Fruit fly (Drosophila melanogaster) whole organism, pupa: ENCODE results near the gene Mpv17.

Experiments
- CG10348 ChIP-seq: fragments of 200-800 bp; sonication (Bioruptor generic); IDR thresholded peaks from 2 replicates; pipeline ENCODE4 v1.3.6; 2022; ENCODE audit warnings: missing biosample characterization, missing genetic modification characterization
- CG12605 ChIP-seq: fragments of 200-800 bp; sonication (Bioruptor generic); IDR thresholded peaks from 2 replicates; pipeline ENCODE4 v1.3.6; 2022; ENCODE audit warnings: missing biosample characterization, missing genetic modification characterization
- CG14655 ChIP-seq: fragments of 200-800 bp; sonication (Bioruptor generic); optimal IDR thresholded peaks from 3 replicates; lab custom pipeline; 2017; ENCODE audit warnings: mild to moderate bottlenecking, missing biosample characterization, missing genetic modification reagents, missing genetic modification characterization
- CG15710 ChIP-seq: fragments of 200-800 bp; sonication (Bioruptor generic); optimal IDR thresholded peaks from 2 replicates; lab custom pipeline; 2018; ENCODE audit warnings: missing biosample characterization, mild to moderate bottlenecking, missing genetic modification characterization, moderate library complexity
- CG4496 ChIP-seq: fragments of 200-800 bp; sonication (Bioruptor generic); IDR thresholded peaks from 3 replicates; pipeline ENCODE4 v1.3.6; 2022; ENCODE audit warnings: missing biosample characterization, missing genetic modification characterization
- CG9948 ChIP-seq: fragments of 200-800 bp; sonication (Bioruptor generic); optimal IDR thresholded peaks from 2 replicates; lab custom pipeline; 2018; ENCODE audit warnings: missing biosample characterization, mild to moderate bottlenecking, missing genetic modification characterization, moderate library complexity
- D1 ChIP-seq: fragments of 200-800 bp; sonication (Bioruptor generic); optimal IDR thresholded peaks from 2 replicates; lab custom pipeline; 2018; ENCODE audit warnings: missing biosample characterization, mild to moderate bottlenecking, missing genetic modification characterization, moderate library complexity
- Pif1A ChIP-seq: fragments of 200-800 bp; sonication (Bioruptor generic); optimal IDR thresholded peaks from 3 replicates; lab custom pipeline; 2016; ENCODE audit warnings: missing biosample characterization, missing genetic modification characterization
- Pif1B ChIP-seq: fragments of 200-800 bp; sonication (Bioruptor generic); optimal IDR thresholded peaks from 3 replicates; lab custom pipeline; 2016; ENCODE audit warnings: missing biosample characterization, missing genetic modification characterization
- Snoo ChIP-seq: fragments of 200-800 bp; sonication (Bioruptor generic); optimal IDR thresholded peaks from 3 replicates; lab custom pipeline; 2017; ENCODE audit warnings: missing biosample characterization, mild to moderate bottlenecking, missing genetic modification characterization, inconsistent platforms
- rn ChIP-seq: fragments of 200-800 bp; sonication (Bioruptor generic); IDR thresholded peaks from 2 replicates; pipeline ENCODE4 v1.3.6; 2022; ENCODE audit warnings: missing biosample characterization, missing genetic modification characterization

dm6 chr4:1060373-1061094 is 31.4 kb upstream of the Mpv17 start, which contains the start of gene apolpp:
- TF ChIP-seq Pif1A (GFP tag; lab: Kevin White, UChicago) (no peak), CG15710 (tag; lab: Kevin White, UChicago) (peak; percentile 27), CG9948 (no peak), Snoo (peak; percentile 15), CG14655 (GFP tag; lab: Kevin White, UChicago) (peak; percentile 28), D1 (tag; lab: Kevin White, UChicago) (no peak), CG12605 (GFP tag; lab: Robert Waterston, UW) (no peak), CG10348 (GFP tag; lab: Robert Waterston, UW) (no peak), rn (GFP tag; lab: Robert Waterston, UW) (no peak), CG4496 (GFP tag; lab: Robert Waterston, UW) (no peak), Pif1B (GFP tag; lab: Kevin White, UChicago) (no peak)
